Worm (Caenorhabditis elegans) whole organism, young adult: Measurements from ENCODE around the gene B0334.20.

Experiments used
- B0336.3 ChIP-seq: fragments of 200-800 bp; sonication (Bioruptor generic); IDR thresholded peaks from 2 replicates; pipeline ENCODE4 v1.3.6; 2022; ENCODE audit warnings: missing genetic modification characterization, missing compliant biosample characterization
- F23B12.7 ChIP-seq: sonication (generic microtip); optimal IDR thresholded peaks from 2 replicates; lab custom pipeline; 2017; ENCODE audit warnings: missing genetic modification characterization, mild to moderate bottlenecking, missing compliant biosample characterization, antibody characterized with exemption, moderate library complexity; ENCODE audit not compliant: insufficient read depth
- F37B4.10 ChIP-seq: fragments of 200-800 bp; sonication (Bioruptor generic); IDR thresholded peaks from 2 replicates; pipeline ENCODE4 v1.3.6; 2022; ENCODE audit warnings: missing genetic modification characterization, missing compliant biosample characterization
- Y53G8AR.9 ChIP-seq: fragments of 200-800 bp; sonication (Bioruptor generic); conservative IDR thresholded peaks from 2 replicates; pipeline ENCODE4 v1.3.6; 2022; ENCODE audit warnings: missing genetic modification reagents, missing genetic modification characterization, missing compliant biosample characterization
- Y56A3A.18 ChIP-seq: fragments of 200-800 bp; sonication (Bioruptor generic); IDR thresholded peaks from 2 replicates; pipeline ENCODE4 v1.3.6; 2022; ENCODE audit warnings: missing genetic modification reagents, missing genetic modification characterization, missing compliant biosample characterization
- ZK185.1 ChIP-seq: sonication (generic microtip); optimal IDR thresholded peaks from 2 replicates; lab custom pipeline; 2016; ENCODE audit warnings: mild to moderate bottlenecking, missing genetic modification characterization, missing compliant biosample characterization; ENCODE audit not compliant: poor library complexity, severe bottlenecking
- aptf-3 ChIP-seq: fragments of 200-800 bp; sonication (Bioruptor generic); IDR thresholded peaks from 2 replicates; pipeline ENCODE4 v1.3.6; 2022; ENCODE audit warnings: missing genetic modification characterization, missing compliant biosample characterization
- athp-1 ChIP-seq: sonication (generic microtip); optimal IDR thresholded peaks from 2 replicates; lab custom pipeline; 2017; ENCODE audit warnings: mild to moderate bottlenecking, missing genetic modification characterization, missing compliant biosample characterization
- attf-5 ChIP-seq: fragments of 200-800 bp; sonication (Bioruptor generic); optimal IDR thresholded peaks from 2 replicates; lab custom pipeline; 2018; ENCODE audit warnings: mild to moderate bottlenecking, missing genetic modification characterization, missing compliant biosample characterization
- ccch-3 ChIP-seq: fragments of 200-800 bp; sonication (Bioruptor generic); optimal IDR thresholded peaks from 2 replicates; lab custom pipeline; 2018; ENCODE audit warnings: mild to moderate bottlenecking, missing genetic modification characterization, missing compliant biosample characterization
- cebp-1 ChIP-seq, 2 experiments: fragments of 200-800 bp in 1 of 2; sonication (Bioruptor generic) in 1 of 2; sonication (generic microtip) in 1 of 2; IDR thresholded peaks in 1 of 2; optimal IDR thresholded peaks in 1 of 2; 2 replicates each; pipeline versions ENCODE4 v1.3.6 to Lab custom; 2017 to 2022; ENCODE audit warnings: missing compliant biosample characterization in 2 of 2, missing genetic modification characterization in 2 of 2, mild to moderate bottlenecking in 1 of 2, missing genetic modification reagents in 1 of 2, moderate library complexity in 1 of 2
- ceh-27 ChIP-seq: fragments of 200-800 bp; sonication (Bioruptor generic); optimal IDR thresholded peaks from 2 replicates; lab custom pipeline; 2018; ENCODE audit warnings: mild to moderate bottlenecking, missing genetic modification characterization, moderate library complexity, missing compliant biosample characterization
- chd-7 ChIP-seq: sonication (generic microtip); optimal IDR thresholded peaks from 2 replicates; lab custom pipeline; 2016; ENCODE audit warnings: mild to moderate bottlenecking, missing genetic modification characterization, moderate library complexity, missing compliant biosample characterization
- die-1 ChIP-seq: sonication (generic microtip); optimal IDR thresholded peaks from 2 replicates; lab custom pipeline; 2016; ENCODE audit warnings: missing genotype, mild to moderate bottlenecking, missing genetic modification characterization, missing compliant biosample characterization
- dox-1 ChIP-seq: fragments of 200-800 bp; sonication (Bioruptor generic); IDR thresholded peaks from 2 replicates; pipeline ENCODE4 v1.3.6; 2022; ENCODE audit warnings: missing genetic modification reagents, missing genetic modification characterization, missing compliant biosample characterization
- dpl-1 ChIP-seq: fragments of 150-350 bp; optimal IDR thresholded peaks from 2 replicates; lab custom pipeline; 2014; ENCODE audit warnings: missing biosample characterization, missing genetic modification reagents, missing genetic modification characterization
- gei-17 ChIP-seq: fragments of 200-800 bp; sonication (Bioruptor generic); optimal IDR thresholded peaks from 2 replicates; lab custom pipeline; 2018; ENCODE audit warnings: mild to moderate bottlenecking, missing genetic modification characterization, missing compliant biosample characterization
- hmg-1.2 ChIP-seq: fragments of 200-800 bp; sonication (Bioruptor generic); IDR thresholded peaks from 2 replicates; pipeline ENCODE4 v1.3.6; 2022; ENCODE audit warnings: missing genetic modification reagents, missing genetic modification characterization, missing compliant biosample characterization
- lin-26 ChIP-seq: fragments of 200-800 bp; sonication (Bioruptor generic); IDR thresholded peaks from 2 replicates; pipeline ENCODE4 v1.3.6; 2022; ENCODE audit warnings: missing genetic modification reagents, missing genetic modification characterization, missing compliant biosample characterization
- lin-35 ChIP-seq, 3 experiments: fragments of 150-350 bp in 2 of 3; sonication (generic microtip) in 1 of 3; optimal IDR thresholded peaks; 2 replicates each; lab custom pipeline; 2014 to 2018; ENCODE audit warnings: missing biosample characterization in 3 of 3, missing genetic modification characterization in 3 of 3, missing genetic modification reagents in 3 of 3
- lin-40 ChIP-seq: sonication (generic microtip); optimal IDR thresholded peaks from 2 replicates; lab custom pipeline; 2016; ENCODE audit warnings: missing genetic modification characterization, mild to moderate bottlenecking, missing compliant biosample characterization, missing genotype, missing genetic modification reagents
- lin-54 ChIP-seq: fragments of 200-800 bp; sonication (Bioruptor generic); optimal IDR thresholded peaks from 2 replicates; lab custom pipeline; 2018; ENCODE audit warnings: mild to moderate bottlenecking, missing genetic modification characterization, missing compliant biosample characterization
- mcd-1 ChIP-seq: fragments of 200-800 bp; sonication (Bioruptor generic); IDR thresholded peaks from 2 replicates; pipeline ENCODE4 v1.3.6; 2022; ENCODE audit warnings: missing genetic modification reagents, missing genetic modification characterization, missing compliant biosample characterization
- nfya-1 ChIP-seq: sonication (generic microtip); optimal IDR thresholded peaks from 2 replicates; lab custom pipeline; 2017; ENCODE audit warnings: antibody characterized with exemption, missing compliant biosample characterization, missing genetic modification characterization, borderline replicate concordance; ENCODE audit not compliant: insufficient read depth
- nfyb-1 ChIP-seq: fragments of 200-800 bp; sonication (Bioruptor generic); IDR thresholded peaks from 2 replicates; pipeline ENCODE4 v1.3.6; 2022; ENCODE audit warnings: missing genetic modification reagents, missing genetic modification characterization, missing compliant biosample characterization
- nhr-80 ChIP-seq: sonication (generic microtip); optimal IDR thresholded peaks from 2 replicates; lab custom pipeline; 2016; ENCODE audit warnings: missing genetic modification characterization, missing compliant biosample characterization
- pha-4 ChIP-seq: fragments of 150-350 bp; sonication (generic microtip); optimal IDR thresholded peaks from 2 replicates; lab custom pipeline; 2014; ENCODE audit warnings: missing biosample characterization, missing genetic modification reagents, missing genetic modification characterization
- rcor-1 ChIP-seq: fragments of 200-800 bp; sonication (Bioruptor generic); IDR thresholded peaks from 2 replicates; pipeline ENCODE4 v1.3.6; 2022; ENCODE audit warnings: missing genetic modification reagents, missing genetic modification characterization, missing compliant biosample characterization
- sdz-38 ChIP-seq: sonication (generic microtip); optimal IDR thresholded peaks from 2 replicates; lab custom pipeline; 2016; ENCODE audit warnings: missing genotype, missing genetic modification characterization, missing compliant biosample characterization
- snpc-1.1 ChIP-seq: sonication (generic microtip); optimal IDR thresholded peaks from 2 replicates; lab custom pipeline; 2017; ENCODE audit warnings: missing genetic modification characterization, mild to moderate bottlenecking, missing compliant biosample characterization, antibody characterized with exemption, moderate library complexity, missing genotype, missing genetic modification reagents; ENCODE audit not compliant: insufficient read depth
- snpc-4 ChIP-seq, 5 experiments: fragments of 150-350 bp in 1 of 5; sonication (generic microtip) in 4 of 5; optimal IDR thresholded peaks; 2 replicates each; lab custom pipeline; 2014 to 2018; ENCODE audit warnings: missing genetic modification characterization in 5 of 5, missing biosample characterization in 3 of 5, antibody characterized with exemption in 2 of 5, mild to moderate bottlenecking in 2 of 5, missing compliant biosample characterization in 2 of 5, missing genotype in 2 of 5, moderate library complexity in 2 of 5, missing genetic modification reagents in 1 of 5
- somi-1 ChIP-seq: fragments of 200-800 bp; sonication (Bioruptor generic); optimal IDR thresholded peaks from 2 replicates; lab custom pipeline; 2018; ENCODE audit warnings: mild to moderate bottlenecking, missing genetic modification characterization, missing compliant biosample characterization
- sptf-2 ChIP-seq: fragments of 200-800 bp; sonication (Bioruptor generic); optimal IDR thresholded peaks from 2 replicates; lab custom pipeline; 2018; ENCODE audit warnings: mild to moderate bottlenecking, missing genetic modification characterization, missing compliant biosample characterization
- tbx-9 ChIP-seq: sonication (generic microtip); optimal IDR thresholded peaks from 2 replicates; lab custom pipeline; 2016; ENCODE audit warnings: borderline replicate concordance, missing genetic modification characterization, inconsistent platforms, missing compliant biosample characterization
- zfh-2 ChIP-seq: fragments of 200-800 bp; sonication (Bioruptor generic); conservative IDR thresholded peaks from 2 replicates; pipeline ENCODE4 v1.3.6; 2022; ENCODE audit warnings: missing genetic modification reagents, missing genetic modification characterization, missing compliant biosample characterization
- zim-3 ChIP-seq: sonication (generic microtip); optimal IDR thresholded peaks from 2 replicates; lab custom pipeline; 2017; ENCODE audit warnings: mild to moderate bottlenecking, missing genetic modification characterization, moderate library complexity, missing compliant biosample characterization
- ztf-18 ChIP-seq: sonication (generic microtip); optimal IDR thresholded peaks from 2 replicates; lab custom pipeline; 2016; ENCODE audit warnings: missing genotype, mild to moderate bottlenecking, missing genetic modification characterization, missing compliant biosample characterization
- ztf-25 ChIP-seq: fragments of 200-800 bp; sonication (Bioruptor generic); IDR thresholded peaks from 2 replicates; pipeline ENCODE4 v1.3.6; 2022; ENCODE audit warnings: missing genetic modification reagents, missing genetic modification characterization, missing compliant biosample characterization
- ztf-26 ChIP-seq: sonication (generic microtip); optimal IDR thresholded peaks from 2 replicates; lab custom pipeline; 2017; ENCODE audit warnings: missing genetic modification characterization, missing compliant biosample characterization
- ztf-3 ChIP-seq: fragments of 200-800 bp; sonication (Bioruptor generic); optimal IDR thresholded peaks from 2 replicates; lab custom pipeline; 2018; ENCODE audit warnings: mild to moderate bottlenecking, missing genetic modification characterization, missing compliant biosample characterization

B0334.20 gene

DNA sequence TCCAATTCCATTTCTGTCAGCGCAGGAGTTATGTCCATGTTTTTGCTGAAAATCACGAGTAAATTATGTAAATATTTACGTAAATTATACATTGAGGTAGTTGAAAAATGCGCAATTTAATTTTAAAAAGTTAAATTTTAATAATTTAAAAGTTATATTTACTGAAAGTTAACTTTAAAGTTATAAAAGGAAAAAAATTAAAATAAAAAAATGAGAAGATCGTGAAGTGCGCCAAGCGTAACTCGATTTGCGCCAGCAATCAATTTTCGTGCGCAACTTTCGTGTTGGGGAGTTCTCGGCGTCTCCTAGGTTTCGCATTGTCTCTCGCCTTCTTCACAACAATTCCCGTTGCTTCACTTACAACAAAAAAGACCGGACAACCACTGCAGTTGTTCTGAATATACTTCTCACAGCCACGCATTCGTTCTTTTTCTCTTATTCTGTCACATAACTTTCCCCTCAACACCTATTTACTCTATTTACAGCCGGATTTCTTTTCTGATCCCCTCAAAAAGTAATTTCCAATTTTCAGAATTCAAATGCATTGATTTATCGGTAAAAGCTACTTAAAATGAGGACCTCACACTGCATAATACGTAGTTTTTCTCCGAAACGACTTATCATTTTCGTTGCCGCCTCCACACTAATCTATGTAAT is 26.6 kb downstream of the B0334.20 start, which contains the start of the genes metl-1 and W02B12.11 (continued):
- TF ChIP-seq lin-40 (tag; lab: Kevin White, UChicago) (peak; percentile 88), nfya-1 (tag; lab: Kevin White, UChicago) (no peak), ceh-27 (GFP tag; lab: Kevin White, UChicago) (peak; percentile 43), chd-7 (tag; lab: Kevin White, UChicago) (peak; percentile 52), aptf-3 (GFP tag; lab: Robert Waterston, UW) (no peak), somi-1 (GFP tag; lab: Kevin White, UChicago) (peak; percentile 50), dpl-1 (peak; percentile 29), ztf-25 (GFP tag; lab: Robert Waterston, UW) (no peak), dox-1 (peak; percentile 89), B0336.3 (GFP tag; lab: Robert Waterston, UW) (peak; percentile 85), Y53G8AR.9 (GFP tag; lab: Robert Waterston, UW) (peak; percentile 93), F37B4.10 (GFP tag; lab: Robert Waterston, UW) (no peak), ccch-3 (GFP tag; lab: Kevin White, UChicago) (no peak), athp-1 (no peak), F23B12.7 (tag; lab: Kevin White, UChicago) (peak; percentile 25), zim-3 (tag; lab: Kevin White, UChicago) (no peak), cebp-1 (GFP tag; IDR thresholded peaks at IDR 0.05; lab: Robert Waterston, UW) (0 out of 2 replicates have a peak, but pooled peaks have one; percentile 13), cebp-1 (tag; optimal IDR thresholded peaks at IDR 0.05; lab: Kevin White, UChicago) (peak; percentile 82), zfh-2 (GFP tag; lab: Robert Waterston, UW) (peak; percentile 69; the same call in 1 of the 2 replicates), snpc-1.1 (tag; lab: Kevin White, UChicago) (peak; percentile 39), mcd-1 (GFP tag; lab: Robert Waterston, UW) (peak; percentile 88), pha-4 (tag; lab: Kevin White, UChicago) (no peak), lin-54 (GFP tag; lab: Kevin White, UChicago) (peak; percentile 87), sptf-2 (GFP tag; lab: Kevin White, UChicago) (no peak), lin-35 (GFP tag; optimal IDR thresholded peaks at IDR 0.05; lab: Kevin White, UChicago) (peak in 2 of 3 experiments; percentile 53 to 82), die-1 (tag; lab: Kevin White, UChicago) (peak; percentile 33), rcor-1 (peak; percentile 92)

- no peak for TF ChIP-seq hmg-1.2 (GFP tag; lab: Robert Waterston, UW)
- no peak for TF ChIP-seq ZK185.1
- peak; percentile 21 for TF ChIP-seq lin-40 (tag; lab: Kevin White, UChicago)
- TF ChIP-seq sdz-38 (tag; lab: Kevin White, UChicago) = no peak
- no peak for TF ChIP-seq lin-54 (GFP tag; lab: Kevin White, UChicago)
- TF ChIP-seq ztf-3 (GFP tag; lab: Kevin White, UChicago) = no peak
- TF ChIP-seq attf-5 (GFP tag; lab: Kevin White, UChicago) = peak; percentile 55
- TF ChIP-seq somi-1 (GFP tag; lab: Kevin White, UChicago) = peak; percentile 19
- no peak for TF ChIP-seq gei-17 (GFP tag; lab: Kevin White, UChicago)
- TF ChIP-seq nfyb-1 (GFP tag; lab: Robert Waterston, UW) = 0 out of 2 replicates have a peak, but pooled peaks have one; percentile 50
- TF ChIP-seq Y56A3A.18 (GFP tag; lab: Robert Waterston, UW) = no peak
- TF ChIP-seq dox-1 = 0 out of 2 replicates have a peak, but pooled peaks have one; percentile 40
- peak; percentile 31 for TF ChIP-seq ztf-26
- TF ChIP-seq ztf-18 = peak; percentile 47
- TF ChIP-seq snpc-4 (GFP tag; optimal IDR thresholded peaks at IDR 0.05; lab: Kevin White, UChicago) = no peak
- peak in 2 of 4 experiments; percentile 43 to 50 for TF ChIP-seq snpc-4 (tag; optimal IDR thresholded peaks at IDR 0.05; lab: Kevin White, UChicago)
- TF ChIP-seq nhr-80 (tag; lab: Kevin White, UChicago) = peak; percentile 89
- TF ChIP-seq tbx-9 (tag; lab: Kevin White, UChicago) = no peak
- 0 out of 2 replicates have a peak, but pooled peaks have one; percentile 17 for TF ChIP-seq lin-26
- peak; percentile 58; the same call in 1 of the 2 replicates for TF ChIP-seq cebp-1 (GFP tag; IDR thresholded peaks at IDR 0.05; lab: Robert Waterston, UW)
- TF ChIP-seq cebp-1 (tag; optimal IDR thresholded peaks at IDR 0.05; lab: Kevin White, UChicago) = peak; percentile 80
Measured at ce11 chrII:11472542-11472941, 27.7 kb downstream of the B0334.20 start.
